Worm (Caenorhabditis elegans) whole organism, early embryonic: Measurements from ENCODE around the gene Y50D4A.10.
"Not testable (repeated sequence)": the region's sequence is repeated elsewhere in the genome, so short reads cannot be mapped to it uniquely, and the experiment has no call there.

Experiments
- B0310.2 ChIP-seq: sonication (generic microtip); optimal IDR thresholded peaks from 2 replicates; lab custom pipeline; 2016; ENCODE audit warnings: mild to moderate bottlenecking, missing genetic modification characterization, missing compliant biosample characterization
- F13C5.2 ChIP-seq: sonication (generic microtip); optimal IDR thresholded peaks from 2 replicates; lab custom pipeline; 2017; ENCODE audit warnings: mild to moderate bottlenecking, missing genetic modification characterization, inconsistent platforms, missing compliant biosample characterization
- ama-1 ChIP-seq: fragments of 150-350 bp; optimal IDR thresholded peaks from 2 replicates; lab custom pipeline; 2014
- ceh-36 ChIP-seq: sonication (generic microtip); optimal IDR thresholded peaks from 2 replicates; lab custom pipeline; 2016; ENCODE audit warnings: missing genetic modification characterization, inconsistent platforms, missing compliant biosample characterization
- flt-1 ChIP-seq: fragments of 200-800 bp; sonication (Bioruptor generic); IDR thresholded peaks from 2 replicates; pipeline ENCODE4 v1.3.6; 2022; ENCODE audit warnings: missing genetic modification characterization, missing compliant biosample characterization
- tra-4 ChIP-seq: sonication (generic microtip); optimal IDR thresholded peaks from 2 replicates; lab custom pipeline; 2017; ENCODE audit warnings: missing genetic modification characterization, missing compliant biosample characterization

DNA sequence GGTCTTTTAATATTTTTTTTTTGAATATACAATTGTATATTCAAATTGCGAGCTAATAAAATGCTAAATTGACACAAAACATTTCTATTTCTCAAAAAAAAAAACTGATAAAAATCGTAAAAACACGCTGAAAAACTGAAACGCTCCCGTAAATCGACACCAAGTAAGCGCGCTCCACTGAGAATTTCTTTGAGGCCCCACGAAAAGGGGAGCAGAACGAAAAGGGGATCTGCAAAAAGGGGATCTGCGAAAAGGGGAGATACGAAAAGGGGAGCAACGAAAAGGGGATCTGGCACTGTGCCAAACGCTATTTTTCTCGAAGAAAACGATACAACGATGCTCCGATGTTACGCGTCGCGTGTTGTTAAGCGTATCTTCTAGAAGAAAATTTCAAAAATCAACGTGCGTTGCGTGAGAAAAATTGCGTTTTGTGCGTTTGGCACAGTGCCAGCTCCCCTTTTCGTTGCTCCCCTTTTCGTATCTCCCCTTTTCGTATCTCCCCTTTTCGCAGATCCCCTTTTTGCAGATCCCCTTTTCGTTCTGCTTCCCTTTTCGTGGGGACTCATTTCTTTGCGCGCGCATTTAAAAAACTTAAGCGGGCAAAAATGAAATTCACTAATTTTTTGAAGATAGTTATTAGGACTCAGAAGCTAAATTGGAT lies 23.2 kb downstream of the Y50D4A.10 start:
- TF ChIP-seq ama-1; B0310.2 (tag; lab: Kevin White, UChicago); tra-4 (tag; lab: Kevin White, UChicago); ceh-36 (tag; lab: Kevin White, UChicago); F13C5.2 (tag; lab: Kevin White, UChicago); flt-1: not testable (repeated sequence)
